Worm (Caenorhabditis elegans): ENCODE data around the gene F47E1.20.

ce11 chrX:9102150-9102549 lies 53.4 kb downstream of the F47E1.20 start:
- no peak for TF ChIP-seq pha-4 (tag; optimal IDR thresholded peaks at IDR 0.05)
- TF ChIP-seq unc-55 (GFP tag; optimal IDR thresholded peaks at IDR 0.05): no peak
- TF ChIP-seq nhr-232 (tag; optimal IDR thresholded peaks at IDR 0.05): no peak
- no peak for TF ChIP-seq madf-2 (tag; optimal IDR thresholded peaks at IDR 0.05)
- peak; percentile 59 for TF ChIP-seq tbx-2 (tag; optimal IDR thresholded peaks at IDR 0.05)
- TF ChIP-seq eyg-1 (tag; optimal IDR thresholded peaks at IDR 0.05): no peak
- TF ChIP-seq pqm-1 (tag; optimal IDR thresholded peaks at IDR 0.05): no peak

All from whole organism, late embryonic.